Worm (Caenorhabditis elegans) whole organism, L4 larva: ENCODE results near the gene hrg-5.

Experiments used
- ces-1 ChIP-seq: fragments of 150-350 bp; sonication (generic microtip); optimal IDR thresholded peaks from 4 replicates; lab custom pipeline; 2014; ENCODE audit warnings: missing biosample characterization, missing genetic modification reagents, missing genetic modification characterization
- unc-39 ChIP-seq: sonication (generic microtip); optimal IDR thresholded peaks from 2 replicates; lab custom pipeline; 2017; ENCODE audit warnings: missing biosample characterization, missing genetic modification characterization

DNA sequence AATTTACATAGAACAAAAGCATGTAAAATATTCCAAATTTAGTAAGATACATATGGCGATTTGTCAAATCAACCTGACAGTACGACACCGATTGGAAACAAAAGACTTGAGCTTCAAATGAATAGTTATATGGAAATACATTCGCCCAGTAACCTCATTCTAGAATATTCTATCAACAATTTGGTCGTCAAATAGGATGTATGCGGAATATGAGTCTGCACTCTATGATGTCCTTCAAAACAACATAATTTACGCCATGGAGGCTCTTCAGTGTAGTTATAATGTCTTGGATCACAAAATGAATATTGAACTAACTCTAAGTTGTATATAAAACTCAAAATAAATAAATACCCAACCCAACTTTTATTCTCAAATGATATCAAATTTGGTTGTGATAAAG is 2.6 kb downstream of the hrg-5 start:
- TF ChIP-seq ces-1 (GFP tag; lab: Kevin White, UChicago) (no peak), unc-39 (no peak)
